Fruit fly (Drosophila melanogaster): Measurements from ENCODE around the gene FASN1.

FASN1 gene

DNA sequence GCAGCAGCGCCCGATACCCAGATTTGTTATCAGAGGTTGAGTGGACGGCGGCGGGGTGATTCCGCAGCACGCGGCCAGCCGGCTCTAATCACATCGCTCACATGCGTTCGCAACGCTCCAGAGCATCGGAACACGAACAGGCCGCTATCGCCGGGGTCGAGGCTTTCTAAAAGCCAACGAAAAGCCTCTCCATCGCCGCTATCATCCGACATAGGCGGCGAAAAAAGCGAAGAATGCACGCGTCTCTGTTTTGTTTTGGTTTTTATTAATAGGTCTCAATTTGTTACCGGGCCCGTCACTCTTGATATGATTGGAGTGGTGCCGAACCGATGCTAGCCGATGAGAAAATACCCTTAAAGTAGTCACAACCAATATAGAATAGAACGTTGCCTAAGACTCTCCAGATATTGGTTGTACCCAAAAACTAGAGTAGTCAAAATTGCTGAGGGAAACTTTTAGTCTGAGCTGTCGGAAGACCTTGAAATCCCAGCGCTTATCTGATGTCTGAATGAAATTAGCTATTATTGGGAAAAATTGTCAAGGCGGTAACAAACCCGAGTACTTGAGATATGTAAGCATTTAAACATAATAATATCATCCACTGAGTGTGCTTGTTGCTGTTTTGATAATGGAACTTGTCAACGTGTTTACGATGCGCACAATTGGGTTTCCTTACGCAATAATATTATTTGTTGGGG is 14.3 kb upstream of the FASN1 start, which contains the start of gene CG17261 (continued):
- TF ChIP-seq CG9797 (GFP tag; optimal IDR thresholded peaks at IDR 0.05): no peak
- TF ChIP-seq tin (GFP tag; optimal IDR thresholded peaks at IDR 0.05): peak; percentile 37
- TF ChIP-seq ac (GFP tag; optimal IDR thresholded peaks at IDR 0.05): no peak
- no peak for TF ChIP-seq Ets97D (GFP tag; optimal IDR thresholded peaks at IDR 0.05)
- TF ChIP-seq CG32532 (GFP tag; IDR thresholded peaks at IDR 0.05): peak; percentile 75
- TF ChIP-seq schlank (tag; optimal IDR thresholded peaks at IDR 0.05): peak; percentile 65
- no peak for TF ChIP-seq Atf3 (GFP tag; optimal IDR thresholded peaks at IDR 0.05)
- TF ChIP-seq CG4328 (GFP tag; optimal IDR thresholded peaks at IDR 0.05): no peak
- no peak for TF ChIP-seq CG2889 (GFP tag; IDR thresholded peaks at IDR 0.05)
- no peak for TF ChIP-seq Atf-2 (GFP tag; optimal IDR thresholded peaks at IDR 0.05)
- no peak for TF ChIP-seq nerfin-1 (tag; optimal IDR thresholded peaks at IDR 0.05)
- TF ChIP-seq CG15479 (GFP tag; optimal IDR thresholded peaks at IDR 0.05): no peak
- peak; percentile 49 for TF ChIP-seq grau (tag; optimal IDR thresholded peaks at IDR 0.05)
- TF ChIP-seq CG42726 (GFP tag; IDR thresholded peaks at IDR 0.05; ENCODE audit: partially characterized antibody): no peak
- TF ChIP-seq CG2129 (GFP tag; IDR thresholded peaks at IDR 0.05; ENCODE audit: partially characterized antibody): no peak
- no peak for TF ChIP-seq maf-S (GFP tag; optimal IDR thresholded peaks at IDR 0.05)
- peak; percentile 62 for TF ChIP-seq Meics (GFP tag; optimal IDR thresholded peaks at IDR 0.05)
- TF ChIP-seq CG6683 (GFP tag; optimal IDR thresholded peaks at IDR 0.05): peak; percentile 6
- TF ChIP-seq ssp (GFP tag; IDR thresholded peaks at IDR 0.05): 0 out of 2 replicates have a peak, but pooled peaks have one; percentile 18
- no peak for TF ChIP-seq CG31224 (GFP tag; IDR thresholded peaks at IDR 0.05)
- no peak for TF ChIP-seq bbx (GFP tag; IDR thresholded peaks at IDR 0.05; ENCODE audit: partially characterized antibody)
- no peak for TF ChIP-seq mld (GFP tag; IDR thresholded peaks at IDR 0.05; ENCODE audit: partially characterized antibody)
- no peak for TF ChIP-seq Six4 (GFP tag; optimal IDR thresholded peaks at IDR 0.05)
- peak; percentile 51 for TF ChIP-seq CG1603 (tag; optimal IDR thresholded peaks at IDR 0.05)
- TF ChIP-seq tup (GFP tag; optimal IDR thresholded peaks at IDR 0.05): no peak
- TF ChIP-seq mirr (GFP tag; optimal IDR thresholded peaks at IDR 0.05): peak; percentile 58
- TF ChIP-seq CG10959 (GFP tag; IDR thresholded peaks at IDR 0.05): no peak
- no peak for TF ChIP-seq tll (GFP tag; optimal IDR thresholded peaks at IDR 0.05)
- no peak for TF ChIP-seq HLH3B (GFP tag; IDR thresholded peaks at IDR 0.05)
- TF ChIP-seq Hr51 (GFP tag; optimal IDR thresholded peaks at IDR 0.05): peak; percentile 21 to 35
- TF ChIP-seq rib (GFP tag; IDR thresholded peaks at IDR 0.05): peak; percentile 49; the same call in 1 of the 2 replicates
- peak; percentile 49 for TF ChIP-seq ERR (GFP tag; optimal IDR thresholded peaks at IDR 0.05)
- TF ChIP-seq gcm (GFP tag; optimal IDR thresholded peaks at IDR 0.05): no peak
- TF ChIP-seq CG15514 (GFP tag; optimal IDR thresholded peaks at IDR 0.05): peak; percentile 30
- no peak for TF ChIP-seq CG1602 (GFP tag; optimal IDR thresholded peaks at IDR 0.05)
- TF ChIP-seq pb (GFP tag; optimal IDR thresholded peaks at IDR 0.05): no peak
- peak; percentile 4 for TF ChIP-seq CG18262 (tag; optimal IDR thresholded peaks at IDR 0.05)
- no peak for TF ChIP-seq CG11398 (GFP tag; optimal IDR thresholded peaks at IDR 0.05)
- TF ChIP-seq nau (GFP tag; optimal IDR thresholded peaks at IDR 0.05): no peak
- TF ChIP-seq CG8281 (tag; optimal IDR thresholded peaks at IDR 0.05): no peak
- TF ChIP-seq HLH4C (GFP tag; IDR thresholded peaks at IDR 0.05; ENCODE audit: partially characterized antibody): no peak
- TF ChIP-seq row (GFP tag; IDR thresholded peaks at IDR 0.05): peak; percentile 89
- TF ChIP-seq YL-1 (GFP tag; optimal IDR thresholded peaks at IDR 0.05): no peak
- TF ChIP-seq CG7786 (GFP tag; optimal IDR thresholded peaks at IDR 0.05): peak; percentile 22
- no peak for TF ChIP-seq E2f1 (GFP tag; IDR thresholded peaks at IDR 0.05)
- no peak for TF ChIP-seq CG12104 (GFP tag; optimal IDR thresholded peaks at IDR 0.05)
- TF ChIP-seq CG13894 (tag; optimal IDR thresholded peaks at IDR 0.05): peak; percentile 16
- TF ChIP-seq sc (optimal IDR thresholded peaks at IDR 0.05): no peak
- no peak for TF ChIP-seq sc (GFP tag; optimal IDR thresholded peaks at IDR 0.05)
